Fruit fly (Drosophila melanogaster): ENCODE measurements around the gene Mettl14.

Mettl14 gene

DNA sequence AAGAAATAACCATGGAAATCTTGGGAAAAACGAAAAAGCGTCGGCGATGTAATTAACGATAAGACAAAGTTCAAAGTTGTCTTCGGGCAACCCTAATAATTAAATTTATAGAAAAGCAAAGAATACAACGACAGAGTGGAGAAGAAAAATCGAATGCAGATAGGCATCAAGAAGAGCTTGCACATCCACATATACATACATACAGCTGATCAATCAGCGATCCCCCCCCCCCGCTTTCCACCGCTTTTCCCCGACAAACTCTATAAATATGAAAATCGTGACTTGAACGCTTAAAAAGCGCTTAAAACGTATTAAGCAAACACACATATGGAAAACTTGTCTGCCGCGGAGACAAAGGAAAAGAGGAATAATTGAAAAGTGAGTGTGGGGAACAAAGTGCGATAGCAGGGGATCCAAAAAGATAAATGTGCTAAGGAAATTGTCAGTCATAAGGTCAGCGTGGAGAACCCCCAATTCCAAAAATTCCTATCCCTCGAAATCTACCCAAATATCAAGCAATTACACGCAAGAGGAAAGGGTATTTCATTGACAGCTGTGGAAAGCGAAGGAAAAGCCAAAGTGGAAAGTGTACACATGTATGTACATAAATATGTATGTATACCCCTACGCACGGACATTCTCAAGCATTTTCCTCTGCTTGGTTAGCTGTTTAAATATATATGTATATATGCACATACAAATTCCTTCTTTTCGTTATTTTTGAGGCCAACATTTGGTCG lies 18.7 kb upstream of the Mettl14 start (continued):
- TF ChIP-seq pfk (GFP tag; optimal IDR thresholded peaks at IDR 0.05) (no peak), Hr78 (GFP tag; optimal IDR thresholded peaks at IDR 0.05) (peak in 1 of 2 experiments; percentile 57), ac (GFP tag; optimal IDR thresholded peaks at IDR 0.05) (peak; percentile 59), cg (GFP tag; optimal IDR thresholded peaks at IDR 0.05) (peak; percentile 43), CG2199 (GFP tag; IDR thresholded peaks at IDR 0.05) (peak; percentile 30; the same call in 1 of the 3 replicates)

DNA sequence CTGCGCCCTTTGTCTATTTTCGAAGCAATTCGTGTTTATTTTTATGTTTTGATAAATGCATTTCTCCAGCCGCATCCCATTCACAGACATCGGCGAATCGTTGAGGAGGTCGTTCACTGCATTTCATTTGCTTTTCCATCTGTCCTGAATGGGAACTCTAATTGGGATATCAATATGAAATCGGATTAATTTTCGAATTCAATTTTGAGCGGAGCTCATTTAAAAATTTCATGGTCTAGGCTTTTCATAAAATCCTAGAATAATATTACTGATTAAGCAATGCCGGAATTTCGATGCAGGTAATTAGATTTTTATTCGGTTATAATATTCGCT lies 18.2 kb upstream of the Mettl14 start:
- TF ChIP-seq Xbp1 (GFP tag; optimal IDR thresholded peaks at IDR 0.05) (no peak), CG1832 (GFP tag; optimal IDR thresholded peaks at IDR 0.05) (no peak), abd-A (tag; optimal IDR thresholded peaks at IDR 0.05) (no peak), CG7987 (GFP tag; optimal IDR thresholded peaks at IDR 0.05) (no peak), Gug (GFP tag; IDR thresholded peaks at IDR 0.05) (no peak), CG12659 (GFP tag; optimal IDR thresholded peaks at IDR 0.05) (no peak), toy (GFP tag; IDR thresholded peaks at IDR 0.05) (no peak), zfh1 (GFP tag; IDR thresholded peaks at IDR 0.05) (no peak), Blimp-1 (GFP tag; optimal IDR thresholded peaks at IDR 0.05) (no peak), CG34376 (GFP tag; optimal IDR thresholded peaks at IDR 0.05) (no peak), sens-2 (GFP tag; IDR thresholded peaks at IDR 0.05) (no peak), sens (GFP tag) (peak; percentile 70), CG30020 (tag; optimal IDR thresholded peaks at IDR 0.05) (no peak), insv (GFP tag; optimal IDR thresholded peaks at IDR 0.05) (peak in 1 of 2 experiments; percentile 89), ssp (GFP tag; IDR thresholded peaks at IDR 0.05) (no peak), CG14860 (GFP tag; IDR thresholded peaks at IDR 0.05; ENCODE audit: partially characterized antibody) (no peak), CG33557 (GFP tag; optimal IDR thresholded peaks at IDR 0.05) (no peak), CG13894 (tag; optimal IDR thresholded peaks at IDR 0.05) (no peak), twi (tag; optimal IDR thresholded peaks at IDR 0.05) (peak; percentile 5), CG2712 (tag; optimal IDR thresholded peaks at IDR 0.05) (no peak), Fer3 (tag; optimal IDR thresholded peaks at IDR 0.05) (no peak), ash1 (GFP tag; optimal IDR thresholded peaks at IDR 0.05) (no peak), MESR4 (GFP tag; optimal IDR thresholded peaks at IDR 0.05) (no peak), CG1529 (GFP tag; optimal IDR thresholded peaks at IDR 0.05) (peak; percentile 48), Deaf1 (tag; optimal IDR thresholded peaks at IDR 0.05) (no peak)

- no peak for TF ChIP-seq Fer1 (GFP tag; optimal IDR thresholded peaks at IDR 0.05)
- peak; percentile 37 for TF ChIP-seq CG2712 (tag; optimal IDR thresholded peaks at IDR 0.05)
- TF ChIP-seq ci (GFP tag; IDR thresholded peaks at IDR 0.05), result peak; percentile 69; the same call in 2 of the 3 replicates
- TF ChIP-seq Xbp1 (GFP tag; optimal IDR thresholded peaks at IDR 0.05), result peak; percentile 15
- peak; percentile 43 to 61 for TF ChIP-seq bsh (GFP tag; optimal IDR thresholded peaks at IDR 0.05)
- peak; percentile 57; the same call in 1 of the 2 replicates for TF ChIP-seq sisA (GFP tag; IDR thresholded peaks at IDR 0.05)
- TF ChIP-seq Pdp1 (GFP tag; optimal IDR thresholded peaks at IDR 0.05), result peak in 1 of 2 experiments; percentile 23
- peak; percentile 28; the same call in 1 of the 2 replicates for TF ChIP-seq slbo (GFP tag; IDR thresholded peaks at IDR 0.05)
- TF ChIP-seq Hsf (GFP tag; optimal IDR thresholded peaks at IDR 0.05), result peak; percentile 16
- 0 out of 2 replicates have a peak, but pooled peaks have one; percentile 16 for TF ChIP-seq Ada2b (GFP tag; IDR thresholded peaks at IDR 0.05)
- TF ChIP-seq CG17912 (GFP tag; optimal IDR thresholded peaks at IDR 0.05), result no peak
- peak; percentile 28 for TF ChIP-seq CG13775 (GFP tag; optimal IDR thresholded peaks at IDR 0.05)
- peak; percentile 31; the same call in 1 of the 2 replicates for TF ChIP-seq Ptx1 (GFP tag; IDR thresholded peaks at IDR 0.05)
- peak; percentile 80 for TF ChIP-seq Drgx (GFP tag; IDR thresholded peaks at IDR 0.05)
- peak; percentile 10 for TF ChIP-seq Oli (tag; optimal IDR thresholded peaks at IDR 0.05)
- TF ChIP-seq CG6689 (GFP tag; IDR thresholded peaks at IDR 0.05), result peak; percentile 41; the same call in 1 of the 2 replicates
- TF ChIP-seq onecut (GFP tag; IDR thresholded peaks at IDR 0.05), result 0 out of 2 replicates have a peak, but pooled peaks have one; percentile 39
- 0 out of 3 replicates have a peak, but pooled peaks have one; percentile 12 for TF ChIP-seq CG16813 (GFP tag; IDR thresholded peaks at IDR 0.05; ENCODE audit: partially characterized antibody)
- TF ChIP-seq gce (GFP tag; IDR thresholded peaks at IDR 0.05), result no peak
Observed at dm6 chr2L:8290653-8291233, 17.5 kb upstream of the Mettl14 start.
